Worm (Caenorhabditis elegans) whole organism, mixed stage, embryonic: ENCODE data around the gene C04F5.2.

Experiments used
- bed-3 ChIP-seq: fragments of 200-800 bp; sonication (Bioruptor generic); optimal IDR thresholded peaks from 3 replicates; lab custom pipeline; 2018; ENCODE audit warnings: mild to moderate bottlenecking, missing genetic modification characterization, moderate library complexity, missing compliant biosample characterization
- blmp-1 ChIP-seq: fragments of 150-350 bp; optimal IDR thresholded peaks from 2 replicates; lab custom pipeline; 2014; ENCODE audit warnings: missing biosample characterization, missing genetic modification characterization
- elt-1 ChIP-seq: sonication (generic microtip); optimal IDR thresholded peaks from 2 replicates; lab custom pipeline; 2017; ENCODE audit warnings: missing genetic modification characterization, mild to moderate bottlenecking, missing compliant biosample characterization, antibody characterized with exemption, moderate library complexity, borderline replicate concordance; ENCODE audit not compliant: insufficient read depth
- ham-2 ChIP-seq: fragments of 200-800 bp; sonication (Bioruptor generic); optimal IDR thresholded peaks from 2 replicates; lab custom pipeline; 2018; ENCODE audit warnings: mild to moderate bottlenecking, missing genetic modification characterization, missing compliant biosample characterization
- nhr-12 ChIP-seq: fragments of 150-350 bp; optimal IDR thresholded peaks from 2 replicates; lab custom pipeline; 2014; ENCODE audit warnings: missing biosample characterization, missing genetic modification characterization
- nhr-28 ChIP-seq: fragments of 150-350 bp; optimal IDR thresholded peaks from 2 replicates; lab custom pipeline; 2014; ENCODE audit warnings: missing biosample characterization, missing genetic modification characterization
- nhr-76 ChIP-seq: sonication (generic microtip); optimal IDR thresholded peaks from 2 replicates; lab custom pipeline; 2017; ENCODE audit warnings: missing biosample characterization, missing genetic modification characterization
- pha-4 ChIP-seq: fragments of 150-350 bp; optimal IDR thresholded peaks from 2 replicates; lab custom pipeline; 2018; ENCODE audit warnings: missing biosample characterization, missing genetic modification reagents, missing genetic modification characterization
- snpc-4 ChIP-seq: fragments of 150-350 bp; optimal IDR thresholded peaks from 2 replicates; lab custom pipeline; 2014; ENCODE audit warnings: missing biosample characterization, missing genetic modification characterization
- unc-39 ChIP-seq: fragments of 150-350 bp; optimal IDR thresholded peaks from 2 replicates; lab custom pipeline; 2014; ENCODE audit warnings: missing biosample characterization, missing genetic modification characterization
- unc-62 ChIP-seq: fragments of 150-350 bp; optimal IDR thresholded peaks from 2 replicates; lab custom pipeline; 2014; ENCODE audit warnings: missing biosample characterization, missing genetic modification reagents, missing genetic modification characterization

ce11 chrV:5146394-5146793 lies 49.5 kb upstream of the C04F5.2 start, which contains the start of gene F14F9.6:
- TF ChIP-seq nhr-28 (tag; lab: Kevin White, UChicago): no peak
- no peak for TF ChIP-seq nhr-76
- TF ChIP-seq unc-62 (GFP tag; lab: Kevin White, UChicago): no peak
- no peak for TF ChIP-seq snpc-4 (tag; lab: Kevin White, UChicago)
- no peak for TF ChIP-seq nhr-12 (tag; lab: Kevin White, UChicago)
- TF ChIP-seq unc-39 (tag; lab: Kevin White, UChicago): no peak
- no peak for TF ChIP-seq ham-2 (GFP tag; lab: Kevin White, UChicago)
- no peak for TF ChIP-seq pha-4 (tag; lab: Kevin White, UChicago)
- TF ChIP-seq blmp-1 (tag; lab: Kevin White, UChicago): no peak
- TF ChIP-seq elt-1: no peak
- TF ChIP-seq bed-3: no peak
